Worm (Caenorhabditis elegans): Measurements from ENCODE around the gene B0228.7.

The B0228.7 gene

ce11 chrII:7758397-7759135 is at the start of gene B0228.7:
B0228.7 (minus strand) TSS chrII:7759023.
- TF ChIP-seq hpl-2 (GFP tag; optimal IDR thresholded peaks at IDR 0.05) (no peak), nhr-90 (tag; optimal IDR thresholded peaks at IDR 0.05; ENCODE audit: poor library complexity) (no peak), C34B4.2 (tag; optimal IDR thresholded peaks at IDR 0.05) (no peak), sptf-1 (tag; optimal IDR thresholded peaks at IDR 0.05) (no peak), nhr-28 (tag; optimal IDR thresholded peaks at IDR 0.05) (no peak), C16A3.4 (tag; optimal IDR thresholded peaks at IDR 0.05) (peak; percentile 16), rnt-1 (tag; optimal IDR thresholded peaks at IDR 0.05) (peak; percentile 32), ama-1 (optimal IDR thresholded peaks at IDR 0.05) (no peak), nhr-47 (tag; optimal IDR thresholded peaks at IDR 0.05) (peak; percentile 29), egl-13 (tag; optimal IDR thresholded peaks at IDR 0.05) (no peak), tbx-2 (tag; optimal IDR thresholded peaks at IDR 0.05) (no peak), fkh-10 (GFP tag; optimal IDR thresholded peaks at IDR 0.05) (no peak), isw-1 (GFP tag; IDR thresholded peaks at IDR 0.05) (no peak), ceh-63 (GFP tag; optimal IDR thresholded peaks at IDR 0.05) (no peak), snu-23 (GFP tag; optimal IDR thresholded peaks at IDR 0.05) (peak; percentile 11), unc-86 (tag; optimal IDR thresholded peaks at IDR 0.05) (peak; percentile 25), elt-2 (tag; optimal IDR thresholded peaks at IDR 0.05) (peak; percentile 40), sox-4 (tag; optimal IDR thresholded peaks at IDR 0.05) (no peak), pqm-1 (tag; optimal IDR thresholded peaks at IDR 0.05) (no peak), mdl-1 (tag; optimal IDR thresholded peaks at IDR 0.05) (no peak), lsy-2 (tag; optimal IDR thresholded peaks at IDR 0.05) (peak in 1 of 2 experiments; percentile 65), alr-1 (tag; optimal IDR thresholded peaks at IDR 0.05; ENCODE audit: borderline replicate concordance) (no peak), skn-1 (tag; optimal IDR thresholded peaks at IDR 0.05) (no peak), nhr-11 (tag; optimal IDR thresholded peaks at IDR 0.05) (no peak), fkh-4 (tag; optimal IDR thresholded peaks at IDR 0.05; ENCODE audit: borderline replicate concordance) (no peak), lin-39 (tag; optimal IDR thresholded peaks at IDR 0.05) (no peak), jun-1 (tag; optimal IDR thresholded peaks at IDR 0.05) (no peak), aly-2 (tag; optimal IDR thresholded peaks at IDR 0.05) (no peak), lir-3 (tag; optimal IDR thresholded peaks at IDR 0.05; ENCODE audit: poor library complexity) (no peak), lin-14 (GFP tag; optimal IDR thresholded peaks at IDR 0.05) (peak; percentile 37), nhr-19 (GFP tag; conservative IDR thresholded peaks at IDR 0.05) (no peak), irx-1 (tag; optimal IDR thresholded peaks at IDR 0.05) (no peak), mef-2 (tag; optimal IDR thresholded peaks at IDR 0.05) (no peak), dsc-1 (tag; optimal IDR thresholded peaks at IDR 0.05) (no peak), zag-1 (tag; optimal IDR thresholded peaks at IDR 0.05) (no peak), fkh-8 (tag; optimal IDR thresholded peaks at IDR 0.05) (peak; percentile 24), sup-37 (GFP tag; optimal IDR thresholded peaks at IDR 0.05) (no peak), unc-62 (GFP tag; optimal IDR thresholded peaks at IDR 0.05) (no peak), dpl-1 (GFP tag; optimal IDR thresholded peaks at IDR 0.05) (peak in 1 of 3 experiments; percentile 18), ets-5 (GFP tag; IDR thresholded peaks at IDR 0.05) (no peak), blmp-1 (tag; optimal IDR thresholded peaks at IDR 0.05) (no peak), ceh-90 (tag; optimal IDR thresholded peaks at IDR 0.05) (no peak), nhr-84 (tag; optimal IDR thresholded peaks at IDR 0.05) (no peak), lin-35 (GFP tag; optimal IDR thresholded peaks at IDR 0.05) (peak in 1 of 2 experiments; percentile 9), unc-98 (GFP tag; IDR thresholded peaks at IDR 0.05) (no peak), fos-1 (tag; optimal IDR thresholded peaks at IDR 0.05) (no peak), xbp-1 (tag; optimal IDR thresholded peaks at IDR 0.05) (peak; percentile 9), unc-130 (tag; optimal IDR thresholded peaks at IDR 0.05) (no peak), nhr-76 (tag; optimal IDR thresholded peaks at IDR 0.05) (no peak), zip-4 (GFP tag; optimal IDR thresholded peaks at IDR 0.05) (no peak), nhr-12 (tag; optimal IDR thresholded peaks at IDR 0.05) (no peak), efl-1 (optimal IDR thresholded peaks at IDR 0.05) (peak; percentile 50 to 61), efl-1 (GFP tag; optimal IDR thresholded peaks at IDR 0.05 in 1 of 2) (peak in 1 of 2 experiments; percentile 93)
